Fruit fly (Drosophila melanogaster): ENCODE results near the gene CG12520.

Gene CG12520

DNA sequence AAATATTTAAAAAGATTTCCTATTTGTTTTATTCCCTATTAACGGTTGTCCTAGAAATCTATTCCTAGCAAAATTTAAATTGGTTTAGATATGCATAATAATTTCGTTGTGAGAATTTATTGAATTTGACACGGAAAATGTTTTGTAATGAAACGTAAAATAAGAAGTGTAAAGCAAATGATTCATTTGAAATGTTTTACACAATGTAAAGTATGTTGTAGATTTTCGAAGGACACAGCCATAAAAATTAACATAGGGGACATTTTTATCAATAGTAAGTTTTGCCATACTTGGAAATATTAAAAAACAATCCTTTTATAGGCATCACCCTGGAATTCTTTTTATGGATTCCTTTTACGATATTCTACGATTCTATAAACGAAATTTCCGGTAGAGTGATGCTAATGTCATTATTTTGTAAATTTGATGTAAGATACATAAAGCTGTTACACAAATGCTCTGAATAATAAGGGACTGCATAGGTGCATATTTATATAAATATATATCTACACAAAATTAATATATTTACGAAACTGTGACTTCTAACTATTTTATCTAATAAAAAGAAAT is 44.9 kb downstream of the CG12520 start (continued):
- peak; percentile 1 for TF ChIP-seq pita (GFP tag; optimal IDR thresholded peaks at IDR 0.05)
- TF ChIP-seq CG31388 (GFP tag; optimal IDR thresholded peaks at IDR 0.05) = no peak
- TF ChIP-seq gce (GFP tag; IDR thresholded peaks at IDR 0.05) = peak; percentile 35; the same call in 1 of the 3 replicates
- TF ChIP-seq Drgx (GFP tag; IDR thresholded peaks at IDR 0.05) = no peak
- TF ChIP-seq CG16779 (GFP tag; IDR thresholded peaks at IDR 0.05) = no peak
- peak; percentile 50; the same call in 1 of the 2 replicates for TF ChIP-seq ara (GFP tag; IDR thresholded peaks at IDR 0.05)
- TF ChIP-seq CG4360 (GFP tag; IDR thresholded peaks at IDR 0.05) = no peak
- no peak for TF ChIP-seq scrt (GFP tag; optimal IDR thresholded peaks at IDR 0.05)
- TF ChIP-seq MESR4 (GFP tag; optimal IDR thresholded peaks at IDR 0.05) = no peak
- no peak for TF ChIP-seq sna (GFP tag; IDR thresholded peaks at IDR 0.05; ENCODE audit: partially characterized antibody)
- TF ChIP-seq unpg (GFP tag; optimal IDR thresholded peaks at IDR 0.05) = no peak
- TF ChIP-seq NK7.1 (GFP tag; optimal IDR thresholded peaks at IDR 0.05) = no peak
- TF ChIP-seq CG14441 (GFP tag; IDR thresholded peaks at IDR 0.05) = no peak
- TF ChIP-seq stc (GFP tag; IDR thresholded peaks at IDR 0.05) = no peak
- no peak for TF ChIP-seq CG10366 (GFP tag; IDR thresholded peaks at IDR 0.05)
- no peak for TF ChIP-seq seq (GFP tag; IDR thresholded peaks at IDR 0.05)
- no peak for TF ChIP-seq Fer1 (GFP tag; optimal IDR thresholded peaks at IDR 0.05)
- no peak for TF ChIP-seq ac (GFP tag; optimal IDR thresholded peaks at IDR 0.05)
- TF ChIP-seq CTCF (GFP tag; optimal IDR thresholded peaks at IDR 0.05) = peak; percentile 80
- TF ChIP-seq CG1024 (GFP tag; IDR thresholded peaks at IDR 0.05) = no peak
- no peak for TF ChIP-seq Doc2 (GFP tag; IDR thresholded peaks at IDR 0.05)
- TF ChIP-seq dmrt11E (tag; optimal IDR thresholded peaks at IDR 0.05) = peak; percentile 14
- TF ChIP-seq aop (GFP tag; IDR thresholded peaks at IDR 0.05) = no peak
- TF ChIP-seq ems (GFP tag; optimal IDR thresholded peaks at IDR 0.05) = no peak
- TF ChIP-seq Adf1 (GFP tag; IDR thresholded peaks at IDR 0.05) = no peak
- TF ChIP-seq gsb-n (tag; optimal IDR thresholded peaks at IDR 0.05) = no peak
- no peak for TF ChIP-seq CG7963 (GFP tag; IDR thresholded peaks at IDR 0.05; ENCODE audit: partially characterized antibody)
- peak; percentile 30; the same call in 1 of the 2 replicates for TF ChIP-seq bbx (GFP tag; IDR thresholded peaks at IDR 0.05; ENCODE audit: partially characterized antibody)
- TF ChIP-seq YL-1 (GFP tag; optimal IDR thresholded peaks at IDR 0.05) = no peak

DNA sequence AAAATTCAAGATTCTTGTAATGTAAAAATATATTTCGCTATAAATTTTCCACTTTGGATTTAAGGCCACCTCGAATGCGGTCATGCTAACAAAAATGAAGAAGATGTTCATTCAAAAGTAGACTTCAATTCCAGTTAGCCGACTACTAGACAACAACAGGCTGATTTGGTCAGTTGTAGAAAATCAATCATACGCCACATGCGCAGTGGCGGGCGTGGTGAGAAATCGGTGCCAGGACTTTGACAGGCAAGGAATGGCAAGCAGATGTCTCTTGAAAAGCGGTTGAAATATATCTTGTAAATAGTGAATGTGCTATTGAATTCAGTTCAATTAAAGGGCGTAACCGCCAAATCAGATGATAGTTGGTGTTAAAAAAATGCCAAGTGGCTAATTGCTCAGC is 49.1 kb downstream of the CG12520 start, which contains the start of gene Ent3:
Gene Ent3 (plus strand): TSS at position 224 of the 400 bp plus-strand sequence.
- TF ChIP-seq Blimp-1 (GFP tag; optimal IDR thresholded peaks at IDR 0.05) (no peak), stwl (tag; optimal IDR thresholded peaks at IDR 0.05) (no peak), Dp (GFP tag; optimal IDR thresholded peaks at IDR 0.05) (no peak), onecut (GFP tag; IDR thresholded peaks at IDR 0.05) (peak; percentile 93), CG17385 (GFP tag; optimal IDR thresholded peaks at IDR 0.05) (no peak), Ssrp (tag; optimal IDR thresholded peaks at IDR 0.05) (no peak), ab (GFP tag; optimal IDR thresholded peaks at IDR 0.05) (no peak), CG4282 (GFP tag; optimal IDR thresholded peaks at IDR 0.05) (no peak), croc (GFP tag; conservative IDR thresholded peaks at IDR 0.05) (no peak), Mes4 (GFP tag; optimal IDR thresholded peaks at IDR 0.05) (no peak), Bteb2 (GFP tag; optimal IDR thresholded peaks at IDR 0.05) (no peak), Usf (GFP tag; optimal IDR thresholded peaks at IDR 0.05) (no peak), CG7745 (tag; optimal IDR thresholded peaks at IDR 0.05) (no peak), CG7357 (GFP tag; IDR thresholded peaks at IDR 0.05) (no peak), ewg (GFP tag; optimal IDR thresholded peaks at IDR 0.05) (peak; percentile 71), scrt (GFP tag; optimal IDR thresholded peaks at IDR 0.05) (peak; percentile 59), dati (GFP tag; IDR thresholded peaks at IDR 0.05) (no peak), CG42726 (GFP tag; IDR thresholded peaks at IDR 0.05; ENCODE audit: partially characterized antibody) (no peak), Dip3 (GFP tag; optimal IDR thresholded peaks at IDR 0.05) (no peak), pan (optimal IDR thresholded peaks at IDR 0.05) (no peak), pan (GFP tag; optimal IDR thresholded peaks at IDR 0.05 in 1 of 2, IDR thresholded peaks at IDR 0.05 in 1 of 2) (no peak), BEAF-32 (GFP tag; optimal IDR thresholded peaks at IDR 0.05) (no peak), sens-2 (GFP tag; IDR thresholded peaks at IDR 0.05) (no peak)

Data from whole organism, embryonic.